Fruit fly (Drosophila melanogaster) whole organism, embryonic: ENCODE measurements around the gene CG31855.

Experiments used
- ATbp ChIP-seq: fragments of 200-800 bp; sonication (Bioruptor generic); optimal IDR thresholded peaks from 2 replicates; lab custom pipeline; 2017; ENCODE audit warnings: missing biosample characterization, mild to moderate bottlenecking, missing genetic modification characterization, missing genetic modification reagents
- Asciz ChIP-seq: fragments of 200-800 bp; sonication (Bioruptor generic); optimal IDR thresholded peaks from 2 replicates; lab custom pipeline; 2017; ENCODE audit warnings: missing biosample characterization, mild to moderate bottlenecking, missing genetic modification characterization, missing genetic modification reagents
- Atf3 ChIP-seq: fragments of 200-800 bp; sonication (Bioruptor generic); optimal IDR thresholded peaks from 3 replicates; lab custom pipeline; 2016; ENCODE audit warnings: missing biosample characterization, missing genetic modification characterization
- Bteb2 ChIP-seq: fragments of 200-800 bp; sonication (Bioruptor generic); optimal IDR thresholded peaks from 2 replicates; lab custom pipeline; 2016; ENCODE audit warnings: missing biosample characterization, missing genetic modification characterization
- C15 ChIP-seq: fragments of 200-800 bp; sonication (Bioruptor generic); IDR thresholded peaks from 3 replicates; pipeline ENCODE4 v1.3.6; 2022; ENCODE audit warnings: missing biosample characterization, missing genetic modification characterization
- CG11398 ChIP-seq: fragments of 200-800 bp; sonication (Bioruptor generic); optimal IDR thresholded peaks from 2 replicates; lab custom pipeline; 2016; ENCODE audit warnings: missing biosample characterization, missing genetic modification characterization
- CG13424 ChIP-seq: fragments of 200-800 bp; sonication (Bioruptor generic); optimal IDR thresholded peaks from 2 replicates; lab custom pipeline; 2019; ENCODE audit warnings: missing biosample characterization, mild to moderate bottlenecking, missing genetic modification characterization, moderate library complexity
- CG13775 ChIP-seq: fragments of 200-800 bp; sonication (Bioruptor generic); optimal IDR thresholded peaks from 3 replicates; lab custom pipeline; 2017; ENCODE audit warnings: missing biosample characterization, mild to moderate bottlenecking, missing genetic modification characterization
- CG16815 ChIP-seq: fragments of 200-800 bp; sonication (Bioruptor generic); optimal IDR thresholded peaks from 3 replicates; lab custom pipeline; 2017; ENCODE audit warnings: missing biosample characterization, mild to moderate bottlenecking, missing genetic modification characterization
- CG16863 ChIP-seq: fragments of 200-800 bp; sonication (Bioruptor generic); optimal IDR thresholded peaks from 3 replicates; lab custom pipeline; 2016; ENCODE audit warnings: missing biosample characterization, missing genetic modification characterization
- CG17829 ChIP-seq: fragments of 200-800 bp; optimal IDR thresholded peaks from 2 replicates; lab custom pipeline; 2019; ENCODE audit warnings: missing biosample characterization, mild to moderate bottlenecking, missing genetic modification characterization, moderate library complexity
- CG1792 ChIP-seq: fragments of 200-800 bp; sonication (Bioruptor generic); optimal IDR thresholded peaks from 2 replicates; lab custom pipeline; 2016; ENCODE audit warnings: missing biosample characterization, missing genetic modification characterization
- CG18599 ChIP-seq: fragments of 200-800 bp; sonication (Bioruptor generic); optimal IDR thresholded peaks from 3 replicates; lab custom pipeline; 2017; ENCODE audit warnings: missing biosample characterization, missing genetic modification characterization, mild to moderate bottlenecking, moderate library complexity, missing genetic modification reagents
- CG2678 ChIP-seq: fragments of 200-800 bp; sonication (Bioruptor generic); optimal IDR thresholded peaks from 3 replicates; lab custom pipeline; 2019; ENCODE audit warnings: missing biosample characterization, mild to moderate bottlenecking, missing genetic modification characterization, moderate library complexity
- CG3163 ChIP-seq: fragments of 200-800 bp; sonication (Bioruptor generic); optimal IDR thresholded peaks from 3 replicates; lab custom pipeline; 2016; ENCODE audit warnings: missing biosample characterization, missing genetic modification characterization
- CG34224 ChIP-seq: fragments of 200-800 bp; sonication (Bioruptor generic); IDR thresholded peaks from 3 replicates; pipeline ENCODE4 v1.3.6; 2022; ENCODE audit warnings: missing biosample characterization, missing genetic modification characterization; ENCODE audit not compliant: partially characterized antibody
- CG4707 ChIP-seq: fragments of 200-800 bp; sonication (Bioruptor generic); optimal IDR thresholded peaks from 2 replicates; lab custom pipeline; 2018; ENCODE audit warnings: missing biosample characterization, mild to moderate bottlenecking, missing genetic modification characterization, moderate library complexity
- CG6791 ChIP-seq: fragments of 200-800 bp; sonication (Bioruptor generic); IDR thresholded peaks from 3 replicates; pipeline ENCODE4 v1.3.6; 2022; ENCODE audit warnings: missing biosample characterization, missing genetic modification characterization; ENCODE audit not compliant: partially characterized antibody
- CG7786 ChIP-seq: fragments of 200-800 bp; sonication (Bioruptor generic); optimal IDR thresholded peaks from 2 replicates; lab custom pipeline; 2016; ENCODE audit warnings: missing biosample characterization, missing genetic modification characterization
- CrebB ChIP-seq: fragments of 200-800 bp; sonication (Bioruptor generic); optimal IDR thresholded peaks from 3 replicates; lab custom pipeline; 2018; ENCODE audit warnings: missing biosample characterization, mild to moderate bottlenecking, missing genetic modification characterization
- Dek ChIP-seq: fragments of 200-800 bp; sonication (Bioruptor generic); optimal IDR thresholded peaks from 3 replicates; lab custom pipeline; 2019; ENCODE audit warnings: missing biosample characterization, mild to moderate bottlenecking, missing genetic modification characterization, moderate library complexity
- Dip2 ChIP-seq: fragments of 200-800 bp; sonication (Bioruptor generic); IDR thresholded peaks from 2 replicates; pipeline ENCODE4 v1.3.6; 2022; ENCODE audit warnings: missing biosample characterization, missing genetic modification characterization
- E2f2 ChIP-seq: fragments of 200-800 bp; sonication (Bioruptor generic); IDR thresholded peaks from 2 replicates; pipeline ENCODE4 v1.3.6; 2022; ENCODE audit warnings: missing biosample characterization, missing genetic modification characterization
- ERR ChIP-seq: fragments of 200-800 bp; sonication (Bioruptor generic); optimal IDR thresholded peaks from 2 replicates; lab custom pipeline; 2016; ENCODE audit warnings: missing biosample characterization, missing genetic modification characterization
- GATAe ChIP-seq: fragments of 200-800 bp; sonication (Bioruptor generic); conservative IDR thresholded peaks from 2 replicates; pipeline ENCODE4 v1.3.6; 2022; ENCODE audit warnings: missing biosample characterization, missing genetic modification characterization
- H15 ChIP-seq: fragments of 200-800 bp; sonication (Bioruptor generic); IDR thresholded peaks from 3 replicates; pipeline ENCODE4 v1.3.6; 2022; ENCODE audit warnings: missing biosample characterization, missing genetic modification characterization
- HmgD ChIP-seq: fragments of 200-800 bp; sonication (Bioruptor generic); optimal IDR thresholded peaks from 3 replicates; lab custom pipeline; 2016; ENCODE audit warnings: missing biosample characterization, missing genetic modification characterization
- Hsf ChIP-seq: fragments of 200-800 bp; sonication (Bioruptor generic); optimal IDR thresholded peaks from 3 replicates; lab custom pipeline; 2016; ENCODE audit warnings: missing biosample characterization, missing genetic modification characterization
- Mad ChIP-seq: fragments of 200-800 bp; sonication (Bioruptor generic); optimal IDR thresholded peaks from 2 replicates; lab custom pipeline; 2016; ENCODE audit warnings: missing biosample characterization, missing genetic modification characterization
- NFAT ChIP-seq: fragments of 200-800 bp; sonication (Bioruptor generic); IDR thresholded peaks from 2 replicates; pipeline ENCODE4 v1.3.6; 2022; ENCODE audit warnings: missing biosample characterization, missing genetic modification characterization
- Optix ChIP-seq: fragments of 200-800 bp; sonication (Bioruptor generic); IDR thresholded peaks from 3 replicates; pipeline ENCODE4 v1.3.6; 2022; ENCODE audit warnings: missing biosample characterization, missing genetic modification characterization
- PHDP ChIP-seq: fragments of 200-800 bp; sonication (Bioruptor generic); optimal IDR thresholded peaks from 3 replicates; lab custom pipeline; 2018; ENCODE audit warnings: missing biosample characterization, mild to moderate bottlenecking, missing genetic modification characterization, moderate library complexity
- Scr ChIP-seq: fragments of 200-800 bp; sonication (Bioruptor generic); IDR thresholded peaks from 2 replicates; pipeline ENCODE4 v1.3.6; 2022; ENCODE audit warnings: missing biosample characterization, missing genetic modification characterization; ENCODE audit not compliant: partially characterized antibody
- Side ChIP-seq: fragments of 200-800 bp; sonication (Bioruptor generic); optimal IDR thresholded peaks from 2 replicates; lab custom pipeline; 2016; ENCODE audit warnings: missing biosample characterization, missing genetic modification characterization
- Usf ChIP-seq: fragments of 200-800 bp; sonication (Bioruptor generic); optimal IDR thresholded peaks from 2 replicates; lab custom pipeline; 2017; ENCODE audit warnings: missing genotype, missing biosample characterization, missing genetic modification characterization
- ac ChIP-seq: fragments of 200-800 bp; sonication (Bioruptor generic); optimal IDR thresholded peaks from 3 replicates; lab custom pipeline; 2017; ENCODE audit warnings: missing biosample characterization, mild to moderate bottlenecking, missing genetic modification characterization
- cas ChIP-seq: fragments of 200-800 bp; sonication (Bioruptor generic); IDR thresholded peaks from 2 replicates; pipeline ENCODE4 v1.3.6; 2022; ENCODE audit warnings: missing biosample characterization, missing genetic modification characterization
- corto ChIP-seq: fragments of 200-800 bp; sonication (Bioruptor generic); optimal IDR thresholded peaks from 2 replicates; lab custom pipeline; 2016; ENCODE audit warnings: missing biosample characterization, mild to moderate bottlenecking, missing genetic modification characterization, moderate library complexity
- esg ChIP-seq: fragments of 200-800 bp; sonication (Bioruptor generic); conservative IDR thresholded peaks from 2 replicates; pipeline ENCODE4 v1.3.6; 2022; ENCODE audit warnings: missing biosample characterization, missing genetic modification characterization
- eyg ChIP-seq: fragments of 200-800 bp; sonication (Bioruptor generic); optimal IDR thresholded peaks from 3 replicates; lab custom pipeline; 2016; ENCODE audit warnings: missing biosample characterization, missing genetic modification characterization
- fu2 ChIP-seq: fragments of 200-800 bp; sonication (Bioruptor generic); optimal IDR thresholded peaks from 2 replicates; lab custom pipeline; 2016; ENCODE audit warnings: missing biosample characterization, missing genetic modification characterization
- gce ChIP-seq: fragments of 200-800 bp; sonication (Bioruptor generic); IDR thresholded peaks from 3 replicates; pipeline ENCODE4 v1.3.6; 2022; ENCODE audit warnings: missing biosample characterization, missing genetic modification characterization
- grn ChIP-seq: fragments of 200-800 bp; sonication (Bioruptor generic); optimal IDR thresholded peaks from 3 replicates; lab custom pipeline; 2017; ENCODE audit warnings: missing biosample characterization, missing genetic modification characterization
- lab ChIP-seq: fragments of 200-800 bp; sonication (Bioruptor generic); optimal IDR thresholded peaks from 3 replicates; lab custom pipeline; 2017; ENCODE audit warnings: missing biosample characterization, missing genetic modification characterization, mild to moderate bottlenecking, moderate library complexity, missing genetic modification reagents
- mirr ChIP-seq: fragments of 200-800 bp; sonication (Bioruptor generic); optimal IDR thresholded peaks from 3 replicates; lab custom pipeline; 2018; ENCODE audit warnings: missing biosample characterization, mild to moderate bottlenecking, missing genetic modification characterization
- salm ChIP-seq: fragments of 200-800 bp; sonication (Bioruptor generic); optimal IDR thresholded peaks from 2 replicates; lab custom pipeline; 2018; ENCODE audit warnings: missing biosample characterization, mild to moderate bottlenecking, missing genetic modification characterization
- sima ChIP-seq: fragments of 200-800 bp; sonication (Bioruptor generic); optimal IDR thresholded peaks from 2 replicates; lab custom pipeline; 2016; ENCODE audit warnings: missing biosample characterization, missing genetic modification characterization
- slbo ChIP-seq: fragments of 200-800 bp; sonication (Bioruptor generic); IDR thresholded peaks from 2 replicates; pipeline ENCODE4 v1.3.6; 2022; ENCODE audit warnings: missing biosample characterization, missing genetic modification characterization
- vfl ChIP-seq: fragments of 200-800 bp; sonication (Bioruptor generic); optimal IDR thresholded peaks from 2 replicates; lab custom pipeline; 2016; ENCODE audit warnings: missing biosample characterization, missing genetic modification characterization

Gene CG31855

dm6 chr2L:13414525-13415481, 45.8 kb downstream of the CG31855 start, which contains the start of the genes CG16956, CG42784 and CG43850 (continued):
- no peak for TF ChIP-seq salm
- no peak for TF ChIP-seq Bteb2 (GFP tag; lab: Kevin White, UChicago)
- TF ChIP-seq CG13775 (GFP tag; lab: Kevin White, UChicago) = peak; percentile 56
- no peak for TF ChIP-seq cas (GFP tag; lab: Robert Waterston, UW)
- peak; percentile 66 for TF ChIP-seq PHDP (tag; lab: Kevin White, UChicago)
- peak; percentile 33; the same call in 1 of the 2 replicates for TF ChIP-seq NFAT (GFP tag; lab: Robert Waterston, UW)
- no peak for TF ChIP-seq corto
- TF ChIP-seq CG16815 = no peak
- no peak for TF ChIP-seq ERR (GFP tag; lab: Kevin White, UChicago)
- no peak for TF ChIP-seq CG16863 (GFP tag; lab: Kevin White, UChicago)
- TF ChIP-seq Hsf = peak; percentile 17
- TF ChIP-seq GATAe (GFP tag; lab: Robert Waterston, UW) = no peak
- TF ChIP-seq grn (GFP tag; lab: Kevin White, UChicago) = peak; percentile 1
- no peak for TF ChIP-seq H15
- no peak for TF ChIP-seq ac (GFP tag; lab: Kevin White, UChicago)
- TF ChIP-seq CG2678 (tag; lab: Kevin White, UChicago) = no peak
- TF ChIP-seq CG13424 (tag; lab: Kevin White, UChicago) = no peak
- TF ChIP-seq E2f2 (GFP tag; lab: Robert Waterston, UW) = no peak; the same call in 1 of the 2 replicates
- no peak for TF ChIP-seq CG3163 (GFP tag; lab: Kevin White, UChicago)
- peak; percentile 28 for TF ChIP-seq Side (GFP tag; lab: Kevin White, UChicago)
- TF ChIP-seq CG7786 = no peak
- 0 out of 3 replicates have a peak, but pooled peaks have one; percentile 29 for TF ChIP-seq CG34224 (GFP tag; lab: Robert Waterston, UW)
- peak; percentile 68 for TF ChIP-seq Asciz (GFP tag; lab: Kevin White, UChicago)
- TF ChIP-seq Scr = no peak
- no peak for TF ChIP-seq fu2 (GFP tag; lab: Kevin White, UChicago)
- TF ChIP-seq C15 (GFP tag; lab: Robert Waterston, UW) = no peak
- 0 out of 3 replicates have a peak, but pooled peaks have one; percentile 52 for TF ChIP-seq gce
- TF ChIP-seq mirr (GFP tag; lab: Kevin White, UChicago) = peak; percentile 85
- peak; percentile 53 for TF ChIP-seq CG4707 (GFP tag; lab: Kevin White, UChicago)
- peak; percentile 66 for TF ChIP-seq ATbp (GFP tag; lab: Kevin White, UChicago)
- no peak for TF ChIP-seq Optix (GFP tag; lab: Robert Waterston, UW)
- TF ChIP-seq Atf3 = no peak
- TF ChIP-seq Dek (tag; lab: Kevin White, UChicago) = peak; percentile 42
- TF ChIP-seq CG17829 (tag; lab: Kevin White, UChicago) = no peak
- TF ChIP-seq CrebB (tag; lab: Kevin White, UChicago) = peak; percentile 85
- TF ChIP-seq sima (GFP tag; lab: Kevin White, UChicago) = no peak
- no peak for TF ChIP-seq esg (GFP tag; lab: Robert Waterston, UW)
- TF ChIP-seq CG18599 (GFP tag; lab: Kevin White, UChicago) = peak; percentile 88
- no peak for TF ChIP-seq Usf (GFP tag; lab: Kevin White, UChicago)
- no peak for TF ChIP-seq CG1792 (GFP tag; lab: Kevin White, UChicago)
- no peak for TF ChIP-seq slbo (GFP tag; lab: Robert Waterston, UW)
- TF ChIP-seq CG6791 (GFP tag; lab: Robert Waterston, UW) = no peak
- TF ChIP-seq lab = peak; percentile 94
- peak; percentile 35 for TF ChIP-seq Mad (GFP tag; lab: Kevin White, UChicago)
- TF ChIP-seq eyg (GFP tag; lab: Kevin White, UChicago) = no peak
- TF ChIP-seq Dip2 = no peak
- no peak for TF ChIP-seq vfl (GFP tag; lab: Kevin White, UChicago)
- TF ChIP-seq CG11398 (GFP tag; lab: Kevin White, UChicago) = no peak
- TF ChIP-seq HmgD (GFP tag; lab: Kevin White, UChicago) = no peak
